Worm (Caenorhabditis elegans) whole organism, L2 larva: ENCODE measurements around the gene dcs-1.

Source experiments
- F13H6.1 ChIP-seq: sonication (generic microtip); optimal IDR thresholded peaks from 2 replicates; lab custom pipeline; 2016; ENCODE audit warnings: missing genetic modification characterization, missing compliant biosample characterization
- R02D3.7 ChIP-seq: fragments of 150-350 bp; optimal IDR thresholded peaks from 2 replicates; lab custom pipeline; 2014; ENCODE audit warnings: missing biosample characterization, missing genetic modification characterization
- Y55F3AM.14 ChIP-seq: fragments of 200-800 bp; sonication (Bioruptor generic); optimal IDR thresholded peaks from 2 replicates; lab custom pipeline; 2018; ENCODE audit warnings: mild to moderate bottlenecking, missing genetic modification characterization, missing compliant biosample characterization
- ZK546.5 ChIP-seq: sonication (generic microtip); optimal IDR thresholded peaks from 2 replicates; lab custom pipeline; 2017; ENCODE audit warnings: missing biosample characterization, missing genetic modification characterization
- blmp-1 ChIP-seq: sonication (generic microtip); optimal IDR thresholded peaks from 2 replicates; lab custom pipeline; 2017; ENCODE audit warnings: missing genetic modification characterization, mild to moderate bottlenecking, missing compliant biosample characterization, antibody characterized with exemption, moderate library complexity; ENCODE audit not compliant: insufficient read depth
- ceh-16 ChIP-seq: fragments of 150-350 bp; optimal IDR thresholded peaks from 2 replicates; lab custom pipeline; 2014; ENCODE audit warnings: missing biosample characterization, missing genetic modification characterization
- dmd-4 ChIP-seq: sonication (generic microtip); optimal IDR thresholded peaks from 2 replicates; lab custom pipeline; 2017; ENCODE audit warnings: missing biosample characterization, missing genetic modification characterization
- egl-27 ChIP-seq: sonication (generic microtip); optimal IDR thresholded peaks from 3 replicates; lab custom pipeline; 2017; ENCODE audit warnings: missing biosample characterization, missing genetic modification reagents, missing genetic modification characterization
- elt-1 ChIP-seq: fragments of 150-350 bp; optimal IDR thresholded peaks from 2 replicates; lab custom pipeline; 2014; ENCODE audit warnings: missing biosample characterization, missing genetic modification characterization
- elt-3 ChIP-seq: sonication (generic microtip); optimal IDR thresholded peaks from 2 replicates; lab custom pipeline; 2017; ENCODE audit warnings: missing biosample characterization, missing genetic modification characterization
- fos-1 ChIP-seq: fragments of 150-350 bp; optimal IDR thresholded peaks from 2 replicates; lab custom pipeline; 2014; ENCODE audit warnings: missing biosample characterization, missing genetic modification characterization
- gmeb-1 ChIP-seq: fragments of 150-350 bp; optimal IDR thresholded peaks from 2 replicates; lab custom pipeline; 2014; ENCODE audit warnings: missing biosample characterization, missing genetic modification characterization
- lin-11 ChIP-seq: fragments of 150-350 bp; sonication (generic microtip); optimal IDR thresholded peaks from 2 replicates; lab custom pipeline; 2014; ENCODE audit warnings: missing biosample characterization, missing genetic modification characterization, inconsistent platforms, mixed read lengths
- lin-13 ChIP-seq: fragments of 150-350 bp; optimal IDR thresholded peaks from 2 replicates; lab custom pipeline; 2014; ENCODE audit warnings: missing biosample characterization, missing genetic modification reagents, missing genetic modification characterization
- lsy-2 ChIP-seq, 2 experiments: fragments of 150-350 bp in 1 of 2; sonication (generic microtip) in 1 of 2; optimal IDR thresholded peaks; 2 replicates each; lab custom pipeline; 2014 to 2017; ENCODE audit warnings: missing biosample characterization in 2 of 2, missing genetic modification characterization in 2 of 2
- mdl-1 ChIP-seq, 2 experiments: fragments of 150-350 bp in 1 of 2; sonication (generic microtip) in 1 of 2; optimal IDR thresholded peaks; 2 replicates each; lab custom pipeline; 2017; ENCODE audit warnings: missing biosample characterization in 2 of 2, missing genetic modification characterization in 2 of 2
- nhr-11 ChIP-seq: fragments of 150-350 bp; optimal IDR thresholded peaks from 2 replicates; lab custom pipeline; 2014; ENCODE audit warnings: missing biosample characterization, missing genetic modification characterization
- nhr-12 ChIP-seq: fragments of 150-350 bp; optimal IDR thresholded peaks from 2 replicates; lab custom pipeline; 2014; ENCODE audit warnings: missing biosample characterization, missing genetic modification characterization
- nhr-129 ChIP-seq: fragments of 150-350 bp; optimal IDR thresholded peaks from 2 replicates; lab custom pipeline; 2014; ENCODE audit warnings: missing biosample characterization, missing genetic modification characterization
- nhr-21 ChIP-seq: fragments of 150-350 bp; optimal IDR thresholded peaks from 2 replicates; lab custom pipeline; 2014; ENCODE audit warnings: missing biosample characterization, missing genetic modification characterization
- nhr-23 ChIP-seq: fragments of 150-350 bp; optimal IDR thresholded peaks from 2 replicates; lab custom pipeline; 2014; ENCODE audit warnings: missing biosample characterization, missing genetic modification reagents, missing genetic modification characterization
- nhr-237 ChIP-seq: fragments of 150-350 bp; optimal IDR thresholded peaks from 2 replicates; lab custom pipeline; 2014; ENCODE audit warnings: missing biosample characterization, missing genetic modification characterization
- nhr-25 ChIP-seq: fragments of 150-350 bp; sonication (generic microtip); optimal IDR thresholded peaks from 3 replicates; lab custom pipeline; 2014; ENCODE audit warnings: missing biosample characterization, missing genetic modification characterization
- nhr-6 ChIP-seq: fragments of 150-350 bp; optimal IDR thresholded peaks from 2 replicates; lab custom pipeline; 2014; ENCODE audit warnings: missing biosample characterization, missing genetic modification characterization
- nhr-77 ChIP-seq: fragments of 150-350 bp; optimal IDR thresholded peaks from 2 replicates; lab custom pipeline; 2014; ENCODE audit warnings: missing biosample characterization, missing genetic modification characterization
- skn-1 ChIP-seq: sonication (generic microtip); optimal IDR thresholded peaks from 2 replicates; lab custom pipeline; 2017; ENCODE audit warnings: missing biosample characterization, missing genetic modification characterization
- sma-9 ChIP-seq, 2 experiments: fragments of 150-350 bp in 1 of 2; sonication (generic microtip) in 1 of 2; optimal IDR thresholded peaks; 2 replicates each; lab custom pipeline; 2014 to 2016; ENCODE audit warnings: missing genetic modification characterization in 2 of 2, mild to moderate bottlenecking in 1 of 2, missing biosample characterization in 1 of 2, missing compliant biosample characterization in 1 of 2, missing genetic modification reagents in 1 of 2, moderate library complexity in 1 of 2
- snpc-4 ChIP-seq: fragments of 150-350 bp; optimal IDR thresholded peaks from 2 replicates; lab custom pipeline; 2014; ENCODE audit warnings: missing biosample characterization, missing genetic modification characterization
- unc-39 ChIP-seq: fragments of 150-350 bp; optimal IDR thresholded peaks from 2 replicates; lab custom pipeline; 2014; ENCODE audit warnings: missing biosample characterization, missing genetic modification characterization
- zag-1 ChIP-seq: fragments of 150-350 bp; optimal IDR thresholded peaks from 2 replicates; lab custom pipeline; 2014; ENCODE audit warnings: missing biosample characterization, missing genetic modification characterization
- ztf-11 ChIP-seq: sonication (generic microtip); optimal IDR thresholded peaks from 2 replicates; lab custom pipeline; 2017; ENCODE audit warnings: missing biosample characterization, missing genetic modification characterization
- ztf-4 ChIP-seq: fragments of 150-350 bp; optimal IDR thresholded peaks from 2 replicates; lab custom pipeline; 2014; ENCODE audit warnings: missing biosample characterization, missing genetic modification characterization

The dcs-1 gene

DNA sequence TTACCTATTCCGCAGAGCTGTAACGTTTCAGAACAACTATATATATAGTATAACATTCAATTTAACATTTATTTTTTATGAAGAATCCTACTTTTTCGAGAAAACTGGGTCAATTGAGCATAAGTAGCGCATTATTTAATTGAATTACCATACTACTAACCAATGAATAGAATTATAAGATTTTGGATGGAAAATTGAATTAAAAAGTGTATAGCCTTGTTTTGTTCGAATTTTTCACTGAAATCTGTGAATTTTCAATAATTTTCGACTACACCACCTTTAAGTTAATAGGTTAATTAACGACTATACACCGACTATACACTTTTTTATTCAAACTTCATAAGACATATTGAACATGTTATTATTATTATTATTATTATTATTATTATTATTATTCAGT, 3.4 kb upstream of the dcs-1 start:
- TF ChIP-seq ZK546.5 (tag; lab: Kevin White, UChicago) (no peak), R02D3.7 (tag; lab: Kevin White, UChicago) (no peak)

DNA sequence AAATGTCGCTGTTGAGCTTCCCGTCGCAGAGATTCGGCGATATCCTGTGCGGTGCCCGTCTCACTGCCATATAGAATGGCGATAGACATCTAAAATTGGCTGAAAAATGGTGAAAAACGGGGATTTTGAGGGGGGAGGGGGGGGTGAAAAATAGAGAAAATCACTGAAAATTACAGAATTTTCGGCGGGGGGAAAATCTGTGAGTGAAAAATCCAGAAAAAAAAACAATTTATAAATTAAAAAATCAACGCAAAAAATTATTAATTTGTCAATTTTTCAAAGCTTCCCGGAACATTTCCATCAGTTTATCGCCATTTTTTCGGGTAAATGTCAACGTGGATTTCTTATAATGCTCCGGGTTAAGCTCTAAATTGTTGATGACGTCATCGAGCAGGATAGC, 2.9 kb downstream of the dcs-1 start, which contains the start of gene fre-1:
Gene fre-1, minus strand, starts transcription at position 101 of the 400 bp plus-strand sequence.
- no peak for TF ChIP-seq nhr-12 (tag; lab: Kevin White, UChicago)
- no peak for TF ChIP-seq mdl-1 (tag; optimal IDR thresholded peaks at IDR 0.05; lab: Kevin White, UChicago)
- no peak for TF ChIP-seq nhr-23 (tag; lab: Kevin White, UChicago)
- no peak for TF ChIP-seq zag-1 (tag; lab: Kevin White, UChicago)
- no peak for TF ChIP-seq skn-1 (tag; lab: Kevin White, UChicago)
- TF ChIP-seq sma-9 (GFP tag; optimal IDR thresholded peaks at IDR 0.05; lab: Kevin White, UChicago) = no peak
- TF ChIP-seq sma-9 (tag; optimal IDR thresholded peaks at IDR 0.05; lab: Kevin White, UChicago) = no peak
- TF ChIP-seq R02D3.7 (tag; lab: Kevin White, UChicago) = no peak
- TF ChIP-seq nhr-25 (tag; lab: Kevin White, UChicago) = no peak
- TF ChIP-seq lin-11 = no peak
- no peak for TF ChIP-seq egl-27 (tag; lab: Kevin White, UChicago)
- TF ChIP-seq dmd-4 = no peak
- no peak for TF ChIP-seq nhr-237 (tag; lab: Kevin White, UChicago)
- TF ChIP-seq unc-39 (tag; lab: Kevin White, UChicago) = no peak
- TF ChIP-seq blmp-1 (tag; lab: Kevin White, UChicago) = no peak
- no peak for TF ChIP-seq snpc-4 (tag; lab: Kevin White, UChicago)
- TF ChIP-seq nhr-6 = no peak
- no peak for TF ChIP-seq Y55F3AM.14 (GFP tag; lab: Kevin White, UChicago)

DNA sequence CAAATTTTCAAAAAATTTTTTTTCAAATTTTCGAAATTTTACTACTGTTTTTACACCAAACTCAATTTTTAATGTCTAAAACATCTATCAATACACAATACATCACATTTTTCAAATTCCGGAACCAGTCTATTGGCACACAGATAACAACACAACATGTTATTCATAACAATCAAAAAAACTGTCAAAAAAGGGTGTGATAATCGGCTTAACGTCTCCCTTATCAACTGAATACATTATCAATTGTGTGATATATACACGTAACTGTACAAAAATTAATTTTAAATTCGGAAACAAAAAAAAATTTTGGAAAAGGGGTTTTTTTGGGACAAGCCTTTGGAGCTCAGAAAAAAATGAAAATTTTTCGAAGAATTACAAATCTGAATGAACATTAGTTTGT, 16.2 kb downstream of the dcs-1 start:
- TF ChIP-seq gmeb-1 = peak; percentile 27
- no peak for TF ChIP-seq nhr-11 (tag; lab: Kevin White, UChicago)
- TF ChIP-seq fos-1 = peak; percentile 16
- no peak for TF ChIP-seq elt-3
- no peak for TF ChIP-seq elt-1 (tag; lab: Kevin White, UChicago)

DNA sequence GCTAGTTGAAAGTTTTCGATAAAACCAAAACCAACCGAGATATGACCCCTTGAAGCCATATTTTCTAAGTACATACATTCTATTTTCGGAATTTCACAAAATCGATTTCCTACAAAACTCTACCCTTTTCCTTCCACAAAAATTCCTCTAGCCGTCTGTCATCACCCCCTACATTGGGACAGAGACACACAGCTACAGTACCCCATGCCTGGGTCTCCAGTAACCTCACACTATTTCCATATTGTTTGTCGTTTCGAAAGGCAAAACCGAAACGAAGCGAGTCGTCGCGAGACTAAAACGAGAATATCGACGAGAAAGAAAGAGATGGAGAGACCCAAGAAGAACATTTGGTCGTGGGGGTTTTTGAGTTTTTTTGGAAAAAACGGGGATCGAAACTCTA, 22.2 kb downstream of the dcs-1 start:
- no peak for TF ChIP-seq unc-39 (tag; lab: Kevin White, UChicago)
- peak; percentile 33 for TF ChIP-seq nhr-129 (tag; lab: Kevin White, UChicago)
- peak; percentile 39 to 58 for TF ChIP-seq lsy-2 (tag; optimal IDR thresholded peaks at IDR 0.05; lab: Kevin White, UChicago)
- peak; percentile 19 for TF ChIP-seq F13H6.1 (tag; lab: Kevin White, UChicago)
- TF ChIP-seq, all 48 proteins: peak for 3

DNA sequence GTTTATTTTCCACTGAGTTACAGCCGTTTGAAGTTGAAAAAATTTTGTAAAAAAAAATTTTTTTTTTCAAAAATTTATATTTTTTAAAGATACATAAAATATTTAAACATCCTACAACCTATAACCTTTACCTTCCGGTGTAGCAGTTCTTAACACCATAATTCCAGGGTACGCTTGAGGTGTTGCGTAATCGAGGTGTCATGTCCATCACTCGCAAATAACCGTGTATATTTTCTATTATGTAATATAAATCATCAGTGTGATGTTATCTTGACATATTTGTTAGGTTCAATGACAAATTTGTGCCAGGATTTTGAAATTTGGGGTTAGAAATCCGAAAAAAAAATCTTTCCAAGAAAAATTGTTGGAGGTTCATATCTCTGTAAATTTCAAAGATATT, 23.5 kb downstream of the dcs-1 start:
- TF ChIP-seq ceh-16 (tag; lab: Kevin White, UChicago) (no peak), ZK546.5 (tag; lab: Kevin White, UChicago) (no peak)

DNA sequence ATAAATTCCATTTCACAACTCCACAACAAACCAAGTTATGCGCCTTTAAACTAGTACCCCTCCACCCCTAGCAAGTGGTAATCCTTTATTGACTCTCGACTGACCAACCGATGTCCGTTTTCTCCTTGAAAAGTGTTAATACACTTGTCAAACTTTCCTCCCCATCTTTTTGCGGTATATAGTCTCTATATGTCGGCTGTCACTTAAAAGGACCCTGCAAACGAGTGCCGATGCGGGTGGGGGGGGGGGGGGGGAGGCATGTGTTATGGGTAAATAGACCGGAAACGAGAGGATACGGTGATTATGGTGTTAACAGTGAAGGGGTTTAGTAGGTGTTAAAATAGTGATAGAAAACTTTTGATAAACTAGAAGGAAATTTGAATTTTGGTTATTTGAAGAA, 25.4 kb downstream of the dcs-1 start:
- TF ChIP-seq nhr-129 (tag; lab: Kevin White, UChicago) (no peak), R02D3.7 (tag; lab: Kevin White, UChicago) (no peak), nhr-77 (tag; lab: Kevin White, UChicago) (no peak), ceh-16 (tag; lab: Kevin White, UChicago) (no peak), ztf-4 (tag; lab: Kevin White, UChicago) (no peak), gmeb-1 (no peak), F13H6.1 (tag; lab: Kevin White, UChicago) (no peak), lin-13 (no peak), mdl-1 (tag; optimal IDR thresholded peaks at IDR 0.05; lab: Kevin White, UChicago) (no peak), nhr-21 (tag; lab: Kevin White, UChicago) (no peak), snpc-4 (tag; lab: Kevin White, UChicago) (no peak), dmd-4 (no peak), ztf-11 (tag; lab: Kevin White, UChicago) (no peak), nhr-6 (no peak)
